Worm (Caenorhabditis elegans) whole organism, early embryonic: ENCODE data around the gene kcnl-3.

Experiments used
- B0310.2 ChIP-seq: sonication (generic microtip); optimal IDR thresholded peaks from 2 replicates; lab custom pipeline; 2016; ENCODE audit warnings: mild to moderate bottlenecking, missing genetic modification characterization, missing compliant biosample characterization
- F13C5.2 ChIP-seq: sonication (generic microtip); optimal IDR thresholded peaks from 2 replicates; lab custom pipeline; 2017; ENCODE audit warnings: mild to moderate bottlenecking, missing genetic modification characterization, inconsistent platforms, missing compliant biosample characterization
- aly-1 ChIP-seq: sonication (generic microtip); optimal IDR thresholded peaks from 2 replicates; lab custom pipeline; 2016; ENCODE audit warnings: missing genetic modification characterization, missing compliant biosample characterization
- ama-1 ChIP-seq: fragments of 150-350 bp; optimal IDR thresholded peaks from 2 replicates; lab custom pipeline; 2014
- ceh-13 ChIP-seq: fragments of 200-800 bp; sonication (Bioruptor generic); optimal IDR thresholded peaks from 2 replicates; lab custom pipeline; 2018; ENCODE audit warnings: mild to moderate bottlenecking, missing genetic modification characterization, missing compliant biosample characterization
- ceh-36 ChIP-seq: sonication (generic microtip); optimal IDR thresholded peaks from 2 replicates; lab custom pipeline; 2016; ENCODE audit warnings: missing genetic modification characterization, inconsistent platforms, missing compliant biosample characterization
- ets-7 ChIP-seq: sonication (generic microtip); optimal IDR thresholded peaks from 2 replicates; lab custom pipeline; 2016; ENCODE audit warnings: missing genotype, missing genetic modification characterization, missing compliant biosample characterization
- flt-1 ChIP-seq: fragments of 200-800 bp; sonication (Bioruptor generic); IDR thresholded peaks from 2 replicates; pipeline ENCODE4 v1.3.6; 2022; ENCODE audit warnings: missing genetic modification characterization, missing compliant biosample characterization
- hmbx-1 ChIP-seq: sonication (generic microtip); optimal IDR thresholded peaks from 2 replicates; lab custom pipeline; 2016; ENCODE audit warnings: mild to moderate bottlenecking, missing genetic modification characterization, missing compliant biosample characterization
- hmg-4 ChIP-seq: fragments of 200-800 bp; sonication (Bioruptor generic); optimal IDR thresholded peaks from 2 replicates; lab custom pipeline; 2018; ENCODE audit warnings: mild to moderate bottlenecking, missing genetic modification characterization, missing compliant biosample characterization
- hnd-1 ChIP-seq: sonication (generic microtip); optimal IDR thresholded peaks from 2 replicates; lab custom pipeline; 2016; ENCODE audit warnings: missing genetic modification characterization, missing compliant biosample characterization
- pes-1 ChIP-seq: fragments of 200-800 bp; sonication (Bioruptor generic); IDR thresholded peaks from 2 replicates; pipeline ENCODE4 v1.3.6; 2022; ENCODE audit warnings: missing genetic modification reagents, missing genetic modification characterization, missing compliant biosample characterization
- scrt-1 ChIP-seq: fragments of 200-800 bp; sonication (Bioruptor generic); IDR thresholded peaks from 2 replicates; pipeline ENCODE4 v1.3.6; 2022; ENCODE audit warnings: missing genetic modification characterization, missing compliant biosample characterization
- sea-1 ChIP-seq: fragments of 200-800 bp; sonication (Bioruptor generic); conservative IDR thresholded peaks from 2 replicates; pipeline ENCODE4 v1.3.6; 2022; ENCODE audit warnings: missing genetic modification characterization, missing compliant biosample characterization
- tbx-11 ChIP-seq: fragments of 200-800 bp; sonication (Bioruptor generic); IDR thresholded peaks from 2 replicates; pipeline ENCODE4 v1.3.6; 2022; ENCODE audit warnings: missing genetic modification characterization, missing compliant biosample characterization
- tbx-37 ChIP-seq: fragments of 200-800 bp; sonication (Bioruptor generic); conservative IDR thresholded peaks from 2 replicates; pipeline ENCODE4 v1.3.6; 2022; ENCODE audit warnings: missing genetic modification reagents, missing genetic modification characterization, missing compliant biosample characterization
- tra-4 ChIP-seq: sonication (generic microtip); optimal IDR thresholded peaks from 2 replicates; lab custom pipeline; 2017; ENCODE audit warnings: missing genetic modification characterization, missing compliant biosample characterization

Gene kcnl-3

ce11 chrX:5382778-5383177 is 3.9 kb upstream of the kcnl-3 start:
- no peak for TF ChIP-seq aly-1 (tag; lab: Kevin White, UChicago)
- TF ChIP-seq tbx-11 (GFP tag; lab: Robert Waterston, UW) = no peak
- no peak for TF ChIP-seq ceh-13 (GFP tag; lab: Kevin White, UChicago)
- no peak for TF ChIP-seq B0310.2 (tag; lab: Kevin White, UChicago)
- TF ChIP-seq hnd-1 = no peak
- TF ChIP-seq ceh-36 (tag; lab: Kevin White, UChicago) = no peak
- no peak for TF ChIP-seq ama-1 (lab: Kevin White, UChicago)
- no peak for TF ChIP-seq flt-1 (GFP tag; lab: Robert Waterston, UW)
- TF ChIP-seq scrt-1 (GFP tag; lab: Robert Waterston, UW) = no peak
- TF ChIP-seq tra-4 (tag; lab: Kevin White, UChicago) = no peak
- no peak for TF ChIP-seq ets-7 (tag; lab: Kevin White, UChicago)
- no peak for TF ChIP-seq sea-1 (GFP tag; lab: Robert Waterston, UW)
- no peak for TF ChIP-seq hmg-4
- TF ChIP-seq pes-1 (GFP tag; lab: Robert Waterston, UW) = no peak
- no peak for TF ChIP-seq F13C5.2 (tag; lab: Kevin White, UChicago)
- no peak for TF ChIP-seq tbx-37 (GFP tag; lab: Robert Waterston, UW)
- no peak for TF ChIP-seq hmbx-1 (tag; lab: Kevin White, UChicago)

DNA sequence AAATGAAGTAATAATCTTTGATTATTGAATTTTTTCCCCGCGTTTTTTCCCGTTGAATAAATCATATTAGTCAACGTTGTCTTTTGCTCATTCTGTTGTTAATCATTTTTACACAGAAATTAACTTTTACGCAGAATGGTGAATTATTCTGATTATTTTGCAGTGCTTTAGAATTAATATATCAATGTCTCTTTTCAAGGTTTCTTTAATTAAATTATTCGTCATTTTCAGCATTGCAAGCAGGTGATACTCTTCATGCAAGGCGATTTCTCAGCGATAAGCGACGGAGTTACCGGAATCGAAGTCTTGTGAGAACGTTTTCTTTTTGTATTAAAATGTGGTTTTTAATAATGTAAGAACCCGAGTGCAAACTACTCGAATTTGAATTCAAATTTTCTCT is 971 bp downstream of the kcnl-3 start:
- TF ChIP-seq tbx-37 (GFP tag; lab: Robert Waterston, UW) = no peak
- no peak for TF ChIP-seq flt-1 (GFP tag; lab: Robert Waterston, UW)
- no peak for TF ChIP-seq scrt-1 (GFP tag; lab: Robert Waterston, UW)
- no peak for TF ChIP-seq hmg-4
- TF ChIP-seq ceh-13 (GFP tag; lab: Kevin White, UChicago) = no peak
- no peak for TF ChIP-seq hnd-1
- TF ChIP-seq pes-1 (GFP tag; lab: Robert Waterston, UW) = no peak
- no peak for TF ChIP-seq sea-1 (GFP tag; lab: Robert Waterston, UW)

DNA sequence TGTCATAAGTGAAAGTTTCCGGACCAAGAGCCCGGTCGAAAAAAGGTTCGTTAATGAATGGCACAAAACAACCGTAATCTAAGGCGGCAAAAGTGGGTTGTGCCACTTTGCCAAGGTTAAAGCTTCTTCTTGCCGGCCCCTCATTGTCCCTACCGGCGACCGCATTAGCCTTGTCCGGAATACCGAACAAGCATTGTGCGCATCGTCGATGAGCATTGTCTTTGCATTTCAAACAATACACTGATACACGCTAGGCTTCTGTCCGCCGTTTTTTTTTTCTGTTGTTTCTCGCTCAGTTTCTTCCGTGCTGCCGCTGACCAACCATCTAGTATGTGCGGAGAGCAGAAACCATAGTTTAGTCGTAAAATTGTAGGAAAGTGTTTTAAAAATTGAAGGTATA is 10.6 kb downstream of the kcnl-3 start, which contains the start of gene C03F11.2:
C03F11.2 (minus strand) TSS at position 101 of the 400 bp plus-strand sequence.
- TF ChIP-seq hmg-4 (no peak), tra-4 (tag; lab: Kevin White, UChicago) (no peak), F13C5.2 (tag; lab: Kevin White, UChicago) (no peak), tbx-37 (GFP tag; lab: Robert Waterston, UW) (no peak), pes-1 (GFP tag; lab: Robert Waterston, UW) (no peak)

- TF ChIP-seq ceh-36 (tag; lab: Kevin White, UChicago) (no peak), tbx-11 (GFP tag; lab: Robert Waterston, UW) (no peak), tra-4 (tag; lab: Kevin White, UChicago) (no peak), ceh-13 (GFP tag; lab: Kevin White, UChicago) (no peak), pes-1 (GFP tag; lab: Robert Waterston, UW) (no peak), ets-7 (tag; lab: Kevin White, UChicago) (no peak), hnd-1 (no peak), F13C5.2 (tag; lab: Kevin White, UChicago) (no peak), hmbx-1 (tag; lab: Kevin White, UChicago) (no peak), B0310.2 (tag; lab: Kevin White, UChicago) (no peak), flt-1 (GFP tag; lab: Robert Waterston, UW) (no peak), aly-1 (tag; lab: Kevin White, UChicago) (no peak), hmg-4 (no peak)
Observed at ce11 chrX:5400524-5400923, 13.9 kb downstream of the kcnl-3 start, which contains the start of gene scav-1. TSS of gene scav-1 (minus strand) at chrX:5400584.

DNA sequence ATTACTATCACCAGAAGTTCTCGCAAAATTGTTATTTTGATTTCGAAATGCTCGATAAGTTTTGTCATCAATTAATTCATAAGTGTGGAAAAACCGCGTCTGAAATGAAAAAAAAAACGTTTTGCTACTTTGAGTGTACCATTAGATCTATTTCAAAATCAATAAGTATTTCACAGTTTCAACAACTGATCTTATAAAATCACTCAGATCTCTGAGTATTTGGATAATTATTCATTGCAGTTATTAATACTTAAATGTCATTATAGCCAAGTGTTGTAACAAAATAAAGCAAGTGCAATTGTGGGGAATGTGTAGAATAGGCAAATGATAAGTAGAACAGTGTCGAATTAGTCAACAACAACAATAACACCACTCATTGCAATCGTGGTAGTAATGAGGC is 19.7 kb downstream of the kcnl-3 start, which contains the start of gene C03F11.4:
C03F11.4 (minus strand) TSS at position 101 of the 400 bp plus-strand sequence.
- no peak for TF ChIP-seq ama-1 (lab: Kevin White, UChicago)
- no peak for TF ChIP-seq ceh-36 (tag; lab: Kevin White, UChicago)
- no peak for TF ChIP-seq hmbx-1 (tag; lab: Kevin White, UChicago)
- TF ChIP-seq tra-4 (tag; lab: Kevin White, UChicago) = no peak
- no peak for TF ChIP-seq tbx-11 (GFP tag; lab: Robert Waterston, UW)
- no peak for TF ChIP-seq scrt-1 (GFP tag; lab: Robert Waterston, UW)
- TF ChIP-seq hmg-4 = no peak
- no peak for TF ChIP-seq sea-1 (GFP tag; lab: Robert Waterston, UW)

DNA sequence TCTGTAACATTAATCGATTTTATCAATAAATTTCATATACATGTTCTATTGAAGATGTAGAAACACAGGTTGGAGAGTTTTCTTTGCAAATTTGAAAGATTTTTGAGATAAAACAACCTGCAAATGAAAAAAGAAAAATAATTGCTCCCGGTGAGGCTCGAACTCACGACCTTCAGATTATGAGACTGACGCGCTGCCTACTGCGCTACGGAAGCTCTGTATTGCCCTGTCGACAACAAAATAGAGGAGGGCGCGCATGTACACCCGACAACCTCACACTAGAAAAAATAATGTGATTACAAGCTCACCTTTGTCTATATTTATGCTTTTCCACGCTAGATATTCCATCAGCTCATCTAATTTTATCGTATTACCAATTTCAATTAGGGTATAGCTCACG is 20.6 kb downstream of the kcnl-3 start:
- TF ChIP-seq hnd-1 (peak; percentile 41), sea-1 (GFP tag; lab: Robert Waterston, UW) (no peak), flt-1 (GFP tag; lab: Robert Waterston, UW) (peak; percentile 63), tbx-37 (GFP tag; lab: Robert Waterston, UW) (peak; percentile 69), scrt-1 (GFP tag; lab: Robert Waterston, UW) (peak; percentile 80), tbx-11 (GFP tag; lab: Robert Waterston, UW) (peak; percentile 79), hmg-4 (peak; percentile 65), B0310.2 (tag; lab: Kevin White, UChicago) (peak; percentile 42), tra-4 (tag; lab: Kevin White, UChicago) (no peak), F13C5.2 (tag; lab: Kevin White, UChicago) (peak; percentile 51), aly-1 (tag; lab: Kevin White, UChicago) (peak; percentile 31), pes-1 (GFP tag; lab: Robert Waterston, UW) (no peak; the same call in 1 of the 2 replicates), ama-1 (lab: Kevin White, UChicago) (no peak), ets-7 (tag; lab: Kevin White, UChicago) (no peak), ceh-36 (tag; lab: Kevin White, UChicago) (peak; percentile 43), ceh-13 (GFP tag; lab: Kevin White, UChicago) (peak; percentile 38), hmbx-1 (tag; lab: Kevin White, UChicago) (no peak)

DNA sequence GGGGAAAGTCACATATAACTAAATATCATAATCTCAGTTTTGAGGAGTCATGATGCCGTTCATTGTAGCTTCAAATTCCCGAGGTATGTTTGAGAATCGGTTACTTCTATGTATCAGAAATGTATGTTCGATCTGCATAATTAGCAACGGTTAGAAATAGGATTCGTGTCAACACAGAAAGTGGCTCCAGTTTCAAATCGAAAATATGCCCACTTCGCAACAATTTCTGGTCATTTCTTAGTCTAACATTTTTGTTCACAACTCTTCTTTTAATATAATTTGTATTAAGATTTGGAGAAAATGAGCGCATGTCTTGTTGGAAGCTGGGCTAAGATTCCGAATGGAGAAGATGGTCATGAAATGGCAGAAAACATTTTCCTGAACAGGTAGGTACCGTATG is 26.9 kb downstream of the kcnl-3 start, which contains the start of gene pks-1:
pks-1 (plus strand) TSS at position 301 of the 400 bp plus-strand sequence.
- no peak for TF ChIP-seq sea-1 (GFP tag; lab: Robert Waterston, UW)
